Fruit fly (Drosophila melanogaster) whole organism, larva: Measurements from ENCODE around the gene Atg17.
A peak's percentile ranks its signal among the peaks of the same experiment; 100 is the strongest.

Experiments used
- noc ChIP-seq: fragments of 200-800 bp; sonication (Bioruptor generic); optimal IDR thresholded peaks from 3 replicates; lab custom pipeline; 2019; ENCODE audit warnings: missing biosample characterization, mild to moderate bottlenecking, missing genetic modification characterization, moderate library complexity

Atg17 gene

DNA sequence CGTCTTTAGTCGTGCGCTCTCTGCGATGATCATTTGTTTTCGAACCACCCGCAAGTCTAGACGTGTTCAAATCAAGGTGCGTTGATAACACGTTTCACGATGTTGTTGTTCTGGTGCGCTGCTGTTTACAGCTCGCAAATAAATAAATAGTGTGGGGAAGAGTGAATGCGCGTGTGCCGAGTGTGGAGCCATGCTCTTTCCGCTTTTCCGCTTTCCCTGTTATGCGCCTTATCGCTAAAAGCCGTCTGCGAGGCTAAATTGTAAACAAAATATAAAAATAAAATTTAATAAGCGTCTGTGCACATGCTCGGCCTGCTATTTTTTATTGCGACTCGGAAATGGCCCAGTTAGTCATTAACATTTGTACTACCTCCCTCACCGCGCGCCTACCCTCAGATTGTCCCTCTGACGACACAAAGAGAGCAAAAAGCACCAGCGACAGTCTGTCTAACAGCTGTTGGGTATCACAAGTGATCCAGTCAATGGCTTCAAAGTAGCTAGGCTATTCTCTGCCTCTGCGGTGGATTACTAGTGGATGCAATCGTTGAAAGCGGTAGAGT lies 3.2 kb downstream of the Atg17 start:
- TF ChIP-seq noc (tag; lab: Kevin White, UChicago), result peak; percentile 84

- TF ChIP-seq noc (tag; lab: Kevin White, UChicago), result no peak
These were observed 12.7 kb downstream of the Atg17 start for dm6 chr3R:5682238-5682637.

- TF ChIP-seq noc (tag; lab: Kevin White, UChicago), result no peak
These were observed 13.6 kb downstream of the Atg17 start for dm6 chr3R:5682921-5683748.

- TF ChIP-seq noc (tag; lab: Kevin White, UChicago), result no peak
These were observed 15.1 kb downstream of the Atg17 start for dm6 chr3R:5684550-5685118.

dm6 chr3R:5685269-5686048 lies 15.9 kb downstream of the Atg17 start, which contains the start of the genes Rab23 and plx:
Rab23 (minus strand) TSS chr3R:5685434.
plx (plus strand) TSS chr3R:5685855.
- no peak for TF ChIP-seq noc (tag; lab: Kevin White, UChicago)

- no peak for TF ChIP-seq noc (tag; lab: Kevin White, UChicago)
These were observed 16.7 kb downstream of the Atg17 start for dm6 chr3R:5686049-5686757.

DNA sequence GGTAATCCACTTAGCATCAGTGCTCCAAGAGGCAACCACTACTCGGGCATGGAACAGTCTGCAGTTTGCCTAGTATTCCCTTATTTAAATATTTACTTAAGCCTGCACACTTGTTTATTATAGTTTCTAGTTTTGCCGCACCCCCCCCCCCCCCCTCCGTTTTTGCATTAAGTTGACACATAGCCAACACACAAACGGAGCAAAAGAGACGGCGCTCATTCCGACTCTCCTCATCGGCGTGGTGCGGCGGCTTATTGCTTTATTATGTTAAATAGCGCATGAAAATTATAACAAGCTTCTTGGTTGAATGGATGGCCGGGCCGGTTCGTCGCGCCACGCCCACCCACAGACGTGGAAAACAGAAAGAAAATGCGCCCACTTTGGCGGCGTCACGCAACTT lies 20.1 kb downstream of the Atg17 start:
- no peak for TF ChIP-seq noc (tag; lab: Kevin White, UChicago)

- no peak for TF ChIP-seq noc (tag; lab: Kevin White, UChicago)
These were observed 21.5 kb downstream of the Atg17 start for dm6 chr3R:5691042-5691441.

DNA sequence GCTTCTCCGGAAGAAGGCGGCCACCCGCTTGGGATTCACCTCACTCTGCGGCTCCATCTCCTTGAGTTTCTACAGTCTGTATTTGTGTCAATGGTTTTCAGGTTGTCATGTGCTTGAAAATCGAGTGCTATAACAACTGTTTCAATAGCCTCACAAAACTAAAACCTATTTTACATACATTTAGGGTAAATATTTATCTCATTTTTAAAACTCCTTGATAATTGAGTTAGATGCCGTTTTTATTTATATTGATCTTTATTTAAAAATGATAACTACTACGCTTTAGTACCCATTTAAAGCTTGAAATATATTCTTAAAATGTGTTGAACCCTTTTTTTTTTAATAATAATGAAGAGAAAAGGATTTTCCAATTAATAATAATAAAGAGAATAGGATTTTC lies 23.7 kb downstream of the Atg17 start, which contains the start of gene CG2104:
Gene CG2104 (minus strand): TSS at position 101 of the 400 bp plus-strand sequence.
- no peak for TF ChIP-seq noc (tag; lab: Kevin White, UChicago)

dm6 chr3R:5694461-5694860 lies 24.9 kb downstream of the Atg17 start:
- no peak for TF ChIP-seq noc (tag; lab: Kevin White, UChicago)

DNA sequence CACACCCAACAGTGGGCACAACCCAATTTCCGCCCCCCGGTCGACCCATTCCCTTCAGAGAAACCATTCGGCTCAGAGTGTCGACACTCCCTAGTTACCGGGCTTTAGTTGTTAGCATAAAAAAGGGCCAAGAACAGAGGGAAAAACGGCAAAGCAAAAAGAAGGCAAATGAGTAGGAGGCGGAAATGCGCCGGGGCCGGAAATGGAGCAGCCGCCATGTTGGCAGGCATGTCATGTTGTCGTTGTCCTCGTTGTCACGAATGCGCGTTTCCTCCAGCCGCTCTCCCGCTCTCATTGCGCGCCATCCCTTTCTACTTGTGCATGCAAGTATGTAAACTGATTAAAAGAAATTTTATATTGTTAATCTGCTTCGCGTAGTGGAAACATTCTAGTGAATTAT lies 26.9 kb downstream of the Atg17 start:
- TF ChIP-seq noc (tag; lab: Kevin White, UChicago), result no peak

- no peak for TF ChIP-seq noc (tag; lab: Kevin White, UChicago)
These were observed 31.6 kb downstream of the Atg17 start for dm6 chr3R:5701104-5701503.

DNA sequence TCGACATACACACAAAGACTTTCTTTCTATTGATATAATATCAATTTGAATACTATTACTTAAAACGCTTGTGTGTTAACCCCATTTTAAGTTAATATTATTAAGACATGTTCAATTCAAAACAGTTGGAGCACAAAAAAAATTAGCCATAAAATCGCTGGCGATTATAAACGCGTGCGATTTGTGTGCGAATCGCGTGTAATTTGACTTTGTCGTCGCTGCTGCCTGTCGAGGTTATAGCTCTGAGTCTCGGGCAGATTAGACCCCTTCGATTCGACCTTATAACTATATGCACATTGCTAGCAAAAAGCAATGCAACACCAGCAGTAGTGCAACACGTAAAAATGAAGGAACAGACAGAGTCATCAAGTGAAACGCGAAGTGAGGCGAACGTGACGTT lies 35.5 kb downstream of the Atg17 start:
- no peak for TF ChIP-seq noc (tag; lab: Kevin White, UChicago)

- TF ChIP-seq noc (tag; lab: Kevin White, UChicago), result peak; percentile 88
These were observed 36.1 kb downstream of the Atg17 start for dm6 chr3R:5705469-5706067.
